Worm (Caenorhabditis elegans) whole organism, L2 larva: ENCODE data around the gene irld-66.
A peak's percentile ranks its signal among the peaks of the same experiment; 100 is the strongest.

Experiments
- C34F6.9 ChIP-seq: fragments of 150-350 bp; optimal IDR thresholded peaks from 2 replicates; lab custom pipeline; 2014; ENCODE audit warnings: missing biosample characterization, missing genetic modification characterization
- F13H6.1 ChIP-seq: sonication (generic microtip); optimal IDR thresholded peaks from 2 replicates; lab custom pipeline; 2016; ENCODE audit warnings: missing genetic modification characterization, missing compliant biosample characterization
- Y55F3AM.14 ChIP-seq: fragments of 200-800 bp; sonication (Bioruptor generic); optimal IDR thresholded peaks from 2 replicates; lab custom pipeline; 2018; ENCODE audit warnings: mild to moderate bottlenecking, missing genetic modification characterization, missing compliant biosample characterization
- ZK546.5 ChIP-seq: sonication (generic microtip); optimal IDR thresholded peaks from 2 replicates; lab custom pipeline; 2017; ENCODE audit warnings: missing biosample characterization, missing genetic modification characterization
- alr-1 ChIP-seq: fragments of 150-350 bp; optimal IDR thresholded peaks from 2 replicates; lab custom pipeline; 2014; ENCODE audit warnings: missing biosample characterization, missing genetic modification characterization
- ama-1 ChIP-seq: fragments of 150-350 bp; optimal IDR thresholded peaks from 2 replicates; lab custom pipeline; 2018; ENCODE audit warnings: inconsistent platforms
- blmp-1 ChIP-seq: sonication (generic microtip); optimal IDR thresholded peaks from 2 replicates; lab custom pipeline; 2017; ENCODE audit warnings: missing genetic modification characterization, mild to moderate bottlenecking, missing compliant biosample characterization, antibody characterized with exemption, moderate library complexity; ENCODE audit not compliant: insufficient read depth
- ceh-16 ChIP-seq: fragments of 150-350 bp; optimal IDR thresholded peaks from 2 replicates; lab custom pipeline; 2014; ENCODE audit warnings: missing biosample characterization, missing genetic modification characterization
- ceh-82 ChIP-seq: fragments of 150-350 bp; optimal IDR thresholded peaks from 2 replicates; lab custom pipeline; 2014; ENCODE audit warnings: missing biosample characterization, missing genetic modification characterization
- crh-2 ChIP-seq: sonication (generic microtip); optimal IDR thresholded peaks from 2 replicates; lab custom pipeline; 2017; ENCODE audit warnings: missing biosample characterization, missing genetic modification characterization
- dmd-4 ChIP-seq: sonication (generic microtip); optimal IDR thresholded peaks from 2 replicates; lab custom pipeline; 2017; ENCODE audit warnings: missing biosample characterization, missing genetic modification characterization
- egl-27 ChIP-seq: sonication (generic microtip); optimal IDR thresholded peaks from 3 replicates; lab custom pipeline; 2017; ENCODE audit warnings: missing biosample characterization, missing genetic modification reagents, missing genetic modification characterization
- elt-1 ChIP-seq: fragments of 150-350 bp; optimal IDR thresholded peaks from 2 replicates; lab custom pipeline; 2014; ENCODE audit warnings: missing biosample characterization, missing genetic modification characterization
- elt-3 ChIP-seq: sonication (generic microtip); optimal IDR thresholded peaks from 2 replicates; lab custom pipeline; 2017; ENCODE audit warnings: missing biosample characterization, missing genetic modification characterization
- gmeb-1 ChIP-seq: fragments of 150-350 bp; optimal IDR thresholded peaks from 2 replicates; lab custom pipeline; 2014; ENCODE audit warnings: missing biosample characterization, missing genetic modification characterization
- lin-13 ChIP-seq: fragments of 150-350 bp; optimal IDR thresholded peaks from 2 replicates; lab custom pipeline; 2014; ENCODE audit warnings: missing biosample characterization, missing genetic modification reagents, missing genetic modification characterization
- lin-39 ChIP-seq: fragments of 150-350 bp; optimal IDR thresholded peaks from 2 replicates; lab custom pipeline; 2014; ENCODE audit warnings: missing biosample characterization, missing genetic modification reagents, missing genetic modification characterization
- lsy-2 ChIP-seq, 2 experiments: fragments of 150-350 bp in 1 of 2; sonication (generic microtip) in 1 of 2; optimal IDR thresholded peaks; 2 replicates each; lab custom pipeline; 2014 to 2017; ENCODE audit warnings: missing biosample characterization in 2 of 2, missing genetic modification characterization in 2 of 2
- mab-5 ChIP-seq: fragments of 150-350 bp; optimal IDR thresholded peaks from 2 replicates; lab custom pipeline; 2014; ENCODE audit warnings: missing biosample characterization, missing genetic modification characterization
- mbf-1 ChIP-seq: sonication (generic microtip); optimal IDR thresholded peaks from 2 replicates; lab custom pipeline; 2017; ENCODE audit warnings: missing biosample characterization, missing genetic modification characterization
- mdl-1 ChIP-seq, 2 experiments: fragments of 150-350 bp in 1 of 2; sonication (generic microtip) in 1 of 2; optimal IDR thresholded peaks; 2 replicates each; lab custom pipeline; 2017; ENCODE audit warnings: missing biosample characterization in 2 of 2, missing genetic modification characterization in 2 of 2
- nhr-10 ChIP-seq: sonication (generic microtip); optimal IDR thresholded peaks from 2 replicates; lab custom pipeline; 2017; ENCODE audit warnings: missing biosample characterization, missing genetic modification characterization
- nhr-11 ChIP-seq: fragments of 150-350 bp; optimal IDR thresholded peaks from 2 replicates; lab custom pipeline; 2014; ENCODE audit warnings: missing biosample characterization, missing genetic modification characterization
- nhr-129 ChIP-seq: fragments of 150-350 bp; optimal IDR thresholded peaks from 2 replicates; lab custom pipeline; 2014; ENCODE audit warnings: missing biosample characterization, missing genetic modification characterization
- nhr-21 ChIP-seq: fragments of 150-350 bp; optimal IDR thresholded peaks from 2 replicates; lab custom pipeline; 2014; ENCODE audit warnings: missing biosample characterization, missing genetic modification characterization
- nhr-23 ChIP-seq: fragments of 150-350 bp; optimal IDR thresholded peaks from 2 replicates; lab custom pipeline; 2014; ENCODE audit warnings: missing biosample characterization, missing genetic modification reagents, missing genetic modification characterization
- nhr-237 ChIP-seq: fragments of 150-350 bp; optimal IDR thresholded peaks from 2 replicates; lab custom pipeline; 2014; ENCODE audit warnings: missing biosample characterization, missing genetic modification characterization
- nhr-6 ChIP-seq: fragments of 150-350 bp; optimal IDR thresholded peaks from 2 replicates; lab custom pipeline; 2014; ENCODE audit warnings: missing biosample characterization, missing genetic modification characterization
- nhr-77 ChIP-seq: fragments of 150-350 bp; optimal IDR thresholded peaks from 2 replicates; lab custom pipeline; 2014; ENCODE audit warnings: missing biosample characterization, missing genetic modification characterization
- peb-1 ChIP-seq: fragments of 150-350 bp; optimal IDR thresholded peaks from 2 replicates; lab custom pipeline; 2014; ENCODE audit warnings: missing biosample characterization, missing genetic modification characterization
- sem-4 ChIP-seq: fragments of 150-350 bp; optimal IDR thresholded peaks from 2 replicates; lab custom pipeline; 2014; ENCODE audit warnings: missing biosample characterization, missing genetic modification reagents, missing genetic modification characterization
- skn-1 ChIP-seq: sonication (generic microtip); optimal IDR thresholded peaks from 2 replicates; lab custom pipeline; 2017; ENCODE audit warnings: missing biosample characterization, missing genetic modification characterization
- sma-3 ChIP-seq: sonication (generic microtip); optimal IDR thresholded peaks from 2 replicates; lab custom pipeline; 2016; ENCODE audit warnings: missing genetic modification reagents, missing genetic modification characterization, missing compliant biosample characterization
- sma-9 ChIP-seq, 2 experiments: fragments of 150-350 bp in 1 of 2; sonication (generic microtip) in 1 of 2; optimal IDR thresholded peaks; 2 replicates each; lab custom pipeline; 2014 to 2016; ENCODE audit warnings: missing genetic modification characterization in 2 of 2, mild to moderate bottlenecking in 1 of 2, missing biosample characterization in 1 of 2, missing compliant biosample characterization in 1 of 2, missing genetic modification reagents in 1 of 2, moderate library complexity in 1 of 2
- unc-39 ChIP-seq: fragments of 150-350 bp; optimal IDR thresholded peaks from 2 replicates; lab custom pipeline; 2014; ENCODE audit warnings: missing biosample characterization, missing genetic modification characterization
- unc-55 ChIP-seq: fragments of 150-350 bp; sonication (generic microtip); optimal IDR thresholded peaks from 3 replicates; lab custom pipeline; 2014; ENCODE audit warnings: missing biosample characterization, missing genetic modification reagents, missing genetic modification characterization
- unc-62 ChIP-seq: fragments of 150-350 bp; optimal IDR thresholded peaks from 2 replicates; lab custom pipeline; 2014; ENCODE audit warnings: missing biosample characterization, missing genetic modification reagents, missing genetic modification characterization
- zag-1 ChIP-seq: fragments of 150-350 bp; optimal IDR thresholded peaks from 2 replicates; lab custom pipeline; 2014; ENCODE audit warnings: missing biosample characterization, missing genetic modification characterization
- ztf-1 ChIP-seq: fragments of 200-800 bp; sonication (Bioruptor generic); conservative IDR thresholded peaks from 2 replicates; pipeline ENCODE4 v1.3.6; 2022; ENCODE audit warnings: missing genetic modification characterization, missing compliant biosample characterization

The irld-66 gene

ce11 chrII:2940747-2941146 lies at the start of gene irld-66:
irld-66 (minus strand) TSS chrII:2940847.
- no peak for TF ChIP-seq ceh-82
- no peak for TF ChIP-seq blmp-1

DNA sequence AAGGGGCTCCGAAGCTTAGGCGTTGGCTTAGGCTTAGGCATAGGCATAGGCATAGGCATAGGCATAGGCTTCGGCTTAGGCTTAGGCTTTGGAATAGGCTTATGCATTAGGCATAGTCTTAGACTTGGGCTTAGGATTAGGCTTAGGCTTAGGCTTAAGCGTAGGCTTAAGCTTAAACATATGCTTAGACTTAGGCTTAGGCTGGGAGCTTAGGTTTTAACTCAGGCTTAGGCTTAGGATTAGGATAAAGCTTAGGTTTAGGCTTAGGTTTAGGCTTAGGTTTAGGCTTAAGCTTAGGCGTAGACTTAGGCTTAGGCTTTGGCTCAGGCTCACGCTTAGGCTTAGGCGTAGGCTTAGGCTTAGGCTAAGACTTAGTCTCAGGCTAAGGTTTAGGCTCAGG lies 49.4 kb upstream of the irld-66 start:
- TF ChIP-seq sem-4 = no peak
- TF ChIP-seq lin-13 = no peak
- no peak for TF ChIP-seq unc-39 (tag; lab: Kevin White, UChicago)
- TF ChIP-seq mbf-1 (tag; lab: Kevin White, UChicago) = no peak
- TF ChIP-seq ZK546.5 (tag; lab: Kevin White, UChicago) = no peak
- no peak for TF ChIP-seq ztf-1 (GFP tag; lab: Robert Waterston, UW)
- TF ChIP-seq nhr-129 = no peak
- TF ChIP-seq lsy-2 (tag; optimal IDR thresholded peaks at IDR 0.05; lab: Kevin White, UChicago) = no peak
- TF ChIP-seq nhr-6 = no peak
- TF ChIP-seq gmeb-1 (tag; lab: Kevin White, UChicago) = no peak
- no peak for TF ChIP-seq C34F6.9
- TF ChIP-seq zag-1 (tag; lab: Kevin White, UChicago) = no peak
- TF ChIP-seq elt-3 (tag; lab: Kevin White, UChicago) = no peak
- TF ChIP-seq blmp-1 = no peak
- TF ChIP-seq alr-1 (tag; lab: Kevin White, UChicago) = no peak
- TF ChIP-seq unc-62 = no peak
- TF ChIP-seq dmd-4 (tag; lab: Kevin White, UChicago) = no peak
- no peak for TF ChIP-seq unc-55 (GFP tag; lab: Kevin White, UChicago)
- TF ChIP-seq nhr-21 = no peak
- TF ChIP-seq lin-39 (tag; lab: Kevin White, UChicago) = no peak

DNA sequence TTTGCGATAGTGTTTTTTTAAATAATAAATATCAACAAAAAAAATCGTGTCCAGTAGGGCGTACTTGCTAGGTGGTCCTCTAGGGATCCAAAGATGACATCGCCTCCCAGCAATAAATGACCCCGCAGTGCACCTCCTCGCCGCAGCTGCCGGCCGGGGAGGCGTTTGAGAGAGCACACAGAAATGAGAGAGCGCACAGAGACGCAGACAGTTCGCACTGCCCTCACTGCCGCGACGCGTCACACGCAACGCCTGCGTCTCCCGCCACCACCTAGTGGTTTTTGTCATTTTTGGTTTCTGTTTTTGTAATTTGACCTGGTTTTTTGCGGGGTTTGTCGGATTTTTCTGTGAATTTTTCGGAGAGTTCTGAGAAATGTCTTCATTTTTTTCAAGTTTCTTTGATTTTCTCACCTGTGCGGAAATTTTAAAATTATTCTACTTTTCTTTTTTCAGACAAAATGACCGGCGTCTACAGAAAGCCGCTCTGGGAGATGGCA lies 47.3 kb upstream of the irld-66 start, which contains the start of gene lido-7:
TSS of gene lido-7 (plus strand) at position 447 of the 497 bp plus-strand sequence.
- no peak for TF ChIP-seq dmd-4 (tag; lab: Kevin White, UChicago)
- no peak for TF ChIP-seq nhr-23 (tag; lab: Kevin White, UChicago)
- TF ChIP-seq Y55F3AM.14 (GFP tag; lab: Kevin White, UChicago) = no peak
- peak in 1 of 2 experiments; percentile 53 for TF ChIP-seq lsy-2 (tag; optimal IDR thresholded peaks at IDR 0.05; lab: Kevin White, UChicago)
- TF ChIP-seq skn-1 (tag; lab: Kevin White, UChicago) = no peak
- TF ChIP-seq lin-13 = peak; percentile 36
- no peak for TF ChIP-seq nhr-11 (tag; lab: Kevin White, UChicago)
- no peak for TF ChIP-seq ama-1
- no peak for TF ChIP-seq unc-39 (tag; lab: Kevin White, UChicago)
- no peak for TF ChIP-seq unc-62
- TF ChIP-seq nhr-129 = peak; percentile 42
- peak; percentile 34 for TF ChIP-seq crh-2 (tag; lab: Kevin White, UChicago)
- TF ChIP-seq elt-1 (tag; lab: Kevin White, UChicago) = no peak
- no peak for TF ChIP-seq nhr-237 (tag; lab: Kevin White, UChicago)
- no peak for TF ChIP-seq mdl-1 (tag; optimal IDR thresholded peaks at IDR 0.05; lab: Kevin White, UChicago)
- TF ChIP-seq egl-27 (tag; lab: Kevin White, UChicago) = no peak
- TF ChIP-seq ceh-16 (tag; lab: Kevin White, UChicago) = no peak
- no peak for TF ChIP-seq nhr-6
- TF ChIP-seq sma-3 (GFP tag; lab: Kevin White, UChicago) = no peak
- TF ChIP-seq ZK546.5 (tag; lab: Kevin White, UChicago) = no peak
- no peak for TF ChIP-seq zag-1 (tag; lab: Kevin White, UChicago)
- peak; percentile 23 for TF ChIP-seq C34F6.9
- TF ChIP-seq nhr-10 (tag; lab: Kevin White, UChicago) = no peak
- no peak for TF ChIP-seq alr-1 (tag; lab: Kevin White, UChicago)
- TF ChIP-seq gmeb-1 (tag; lab: Kevin White, UChicago) = peak; percentile 27
- TF ChIP-seq nhr-77 (tag; lab: Kevin White, UChicago) = no peak
- no peak for TF ChIP-seq ceh-82
- peak; percentile 76 for TF ChIP-seq sma-9 (GFP tag; optimal IDR thresholded peaks at IDR 0.05; lab: Kevin White, UChicago)
- no peak for TF ChIP-seq sma-9 (tag; optimal IDR thresholded peaks at IDR 0.05; lab: Kevin White, UChicago)
- no peak for TF ChIP-seq peb-1 (tag; lab: Kevin White, UChicago)
- peak; percentile 41 for TF ChIP-seq unc-55 (GFP tag; lab: Kevin White, UChicago)
- TF ChIP-seq elt-3 (tag; lab: Kevin White, UChicago) = no peak
- TF ChIP-seq mab-5 (tag; lab: Kevin White, UChicago) = no peak
- TF ChIP-seq F13H6.1 (tag; lab: Kevin White, UChicago) = peak; percentile 69
- TF ChIP-seq sem-4 = no peak
